Worm (Caenorhabditis elegans) whole organism, L3 larva: ENCODE measurements around the gene C15H7.3.
A peak's percentile ranks its signal among the peaks of the same experiment; 100 is the strongest.

Experiments used
- R02D3.7 ChIP-seq: fragments of 150-350 bp; optimal IDR thresholded peaks from 2 replicates; lab custom pipeline; 2014; ENCODE audit warnings: missing biosample characterization, missing genetic modification characterization
- ZK546.5 ChIP-seq: sonication (generic microtip); optimal IDR thresholded peaks from 2 replicates; lab custom pipeline; 2017; ENCODE audit warnings: missing biosample characterization, missing genetic modification characterization
- aly-2 ChIP-seq: fragments of 150-350 bp; optimal IDR thresholded peaks from 2 replicates; lab custom pipeline; 2014; ENCODE audit warnings: missing biosample characterization, missing genetic modification characterization
- ama-1 ChIP-seq: fragments of 150-350 bp; optimal IDR thresholded peaks from 2 replicates; lab custom pipeline; 2018
- ceh-16 ChIP-seq: sonication (generic microtip); optimal IDR thresholded peaks from 2 replicates; lab custom pipeline; 2017; ENCODE audit warnings: missing biosample characterization, missing genetic modification characterization
- ceh-28 ChIP-seq: fragments of 150-350 bp; optimal IDR thresholded peaks from 2 replicates; lab custom pipeline; 2014; ENCODE audit warnings: missing biosample characterization, missing genetic modification reagents, missing genetic modification characterization
- ceh-82 ChIP-seq: fragments of 150-350 bp; optimal IDR thresholded peaks from 2 replicates; lab custom pipeline; 2014; ENCODE audit warnings: missing biosample characterization, missing genetic modification characterization
- ceh-9 ChIP-seq: sonication (generic microtip); optimal IDR thresholded peaks from 2 replicates; lab custom pipeline; 2018; ENCODE audit warnings: missing biosample characterization, missing genetic modification characterization
- daf-12 ChIP-seq: fragments of 150-350 bp; optimal IDR thresholded peaks from 2 replicates; lab custom pipeline; 2014; ENCODE audit warnings: missing biosample characterization, missing genetic modification reagents, missing genetic modification characterization
- egl-27 ChIP-seq: sonication (generic microtip); optimal IDR thresholded peaks from 4 replicates; lab custom pipeline; 2017; ENCODE audit warnings: missing biosample characterization, missing genetic modification reagents, missing genetic modification characterization
- egl-5 ChIP-seq: fragments of 150-350 bp; optimal IDR thresholded peaks from 2 replicates; lab custom pipeline; 2017; ENCODE audit warnings: missing biosample characterization, missing genetic modification reagents, missing genetic modification characterization, inconsistent platforms
- elt-1 ChIP-seq: fragments of 150-350 bp; optimal IDR thresholded peaks from 2 replicates; lab custom pipeline; 2014; ENCODE audit warnings: missing biosample characterization, missing genetic modification characterization
- elt-2 ChIP-seq: sonication (generic microtip); optimal IDR thresholded peaks from 2 replicates; lab custom pipeline; 2016; ENCODE audit warnings: missing genetic modification reagents, mild to moderate bottlenecking, missing genetic modification characterization, missing compliant biosample characterization
- elt-3 ChIP-seq, 3 experiments: fragments of 150-350 bp in 1 of 3; sonication (generic microtip) in 2 of 3; optimal IDR thresholded peaks; 2 replicates in 2 of 3; 4 replicates in 1 of 3; lab custom pipeline; 2014 to 2017; ENCODE audit warnings: missing biosample characterization in 3 of 3, missing genetic modification characterization in 3 of 3
- eor-1 ChIP-seq, 2 experiments: fragments of 150-350 bp; optimal IDR thresholded peaks; 2 replicates each; lab custom pipeline; 2014 to 2018; ENCODE audit warnings: missing biosample characterization in 2 of 2, missing genetic modification characterization in 2 of 2
- fkh-10 ChIP-seq: sonication (generic microtip); optimal IDR thresholded peaks from 2 replicates; lab custom pipeline; 2017; ENCODE audit warnings: missing biosample characterization, missing genetic modification reagents, missing genetic modification characterization
- fkh-2 ChIP-seq: fragments of 150-350 bp; optimal IDR thresholded peaks from 2 replicates; lab custom pipeline; 2014; ENCODE audit warnings: missing biosample characterization, missing genetic modification reagents, missing genetic modification characterization
- fos-1 ChIP-seq: fragments of 150-350 bp; optimal IDR thresholded peaks from 2 replicates; lab custom pipeline; 2014; ENCODE audit warnings: missing biosample characterization, missing genetic modification characterization
- hmg-11 ChIP-seq: sonication (generic microtip); optimal IDR thresholded peaks from 2 replicates; lab custom pipeline; 2016; ENCODE audit warnings: missing genetic modification characterization, missing compliant biosample characterization
- jun-1 ChIP-seq: fragments of 150-350 bp; optimal IDR thresholded peaks from 2 replicates; lab custom pipeline; 2014; ENCODE audit warnings: missing biosample characterization, missing genetic modification reagents, missing genetic modification characterization
- lin-15B ChIP-seq: fragments of 150-350 bp; optimal IDR thresholded peaks from 2 replicates; lab custom pipeline; 2014; ENCODE audit warnings: missing biosample characterization, missing genetic modification characterization
- lin-39 ChIP-seq: fragments of 150-350 bp; optimal IDR thresholded peaks from 2 replicates; lab custom pipeline; 2018; ENCODE audit warnings: missing biosample characterization, missing genetic modification reagents, missing genetic modification characterization
- lsy-12 ChIP-seq: sonication (generic microtip); optimal IDR thresholded peaks from 2 replicates; lab custom pipeline; 2016; ENCODE audit warnings: mild to moderate bottlenecking, missing genetic modification characterization, missing compliant biosample characterization
- mdl-1 ChIP-seq: fragments of 150-350 bp; optimal IDR thresholded peaks from 2 replicates; lab custom pipeline; 2014; ENCODE audit warnings: missing biosample characterization, missing genetic modification characterization
- mml-1 ChIP-seq: fragments of 150-350 bp; sonication (generic microtip); optimal IDR thresholded peaks from 3 replicates; lab custom pipeline; 2014; ENCODE audit warnings: missing biosample characterization, missing genetic modification characterization
- nfya-1 ChIP-seq: sonication (generic microtip); optimal IDR thresholded peaks from 2 replicates; lab custom pipeline; 2017; ENCODE audit warnings: missing genetic modification characterization, mild to moderate bottlenecking, missing compliant biosample characterization, antibody characterized with exemption, moderate library complexity; ENCODE audit not compliant: insufficient read depth
- nhr-11 ChIP-seq: fragments of 150-350 bp; optimal IDR thresholded peaks from 2 replicates; lab custom pipeline; 2014; ENCODE audit warnings: missing biosample characterization, missing genetic modification characterization
- nhr-12 ChIP-seq: fragments of 150-350 bp; optimal IDR thresholded peaks from 2 replicates; lab custom pipeline; 2014; ENCODE audit warnings: missing biosample characterization, missing genetic modification characterization
- nhr-23 ChIP-seq: fragments of 150-350 bp; optimal IDR thresholded peaks from 2 replicates; lab custom pipeline; 2014; ENCODE audit warnings: missing biosample characterization, missing genetic modification reagents, missing genetic modification characterization
- nhr-237 ChIP-seq: fragments of 150-350 bp; optimal IDR thresholded peaks from 2 replicates; lab custom pipeline; 2014; ENCODE audit warnings: missing biosample characterization, missing genetic modification characterization
- nhr-25 ChIP-seq: sonication (generic microtip); optimal IDR thresholded peaks from 2 replicates; lab custom pipeline; 2017; ENCODE audit warnings: missing biosample characterization, missing genetic modification characterization
- nhr-28 ChIP-seq: fragments of 150-350 bp; optimal IDR thresholded peaks from 2 replicates; lab custom pipeline; 2014; ENCODE audit warnings: missing biosample characterization, missing genetic modification characterization
- nhr-43 ChIP-seq: sonication (generic microtip); optimal IDR thresholded peaks from 2 replicates; lab custom pipeline; 2016; ENCODE audit warnings: mild to moderate bottlenecking, missing genetic modification characterization, missing compliant biosample characterization; ENCODE audit not compliant: poor library complexity, severe bottlenecking
- nhr-67 ChIP-seq: fragments of 150-350 bp; optimal IDR thresholded peaks from 2 replicates; lab custom pipeline; 2014; ENCODE audit warnings: missing biosample characterization, missing genetic modification characterization
- nhr-76 ChIP-seq: fragments of 150-350 bp; sonication (generic microtip); optimal IDR thresholded peaks from 5 replicates; lab custom pipeline; 2014; ENCODE audit warnings: missing biosample characterization, missing genetic modification characterization
- nhr-77 ChIP-seq: fragments of 150-350 bp; optimal IDR thresholded peaks from 2 replicates; lab custom pipeline; 2014; ENCODE audit warnings: missing biosample characterization, missing genetic modification characterization
- pha-4 ChIP-seq: fragments of 150-350 bp; optimal IDR thresholded peaks from 2 replicates; lab custom pipeline; 2014; ENCODE audit warnings: missing biosample characterization, missing genetic modification reagents, missing genetic modification characterization
- pqm-1 ChIP-seq: fragments of 150-350 bp; optimal IDR thresholded peaks from 2 replicates; lab custom pipeline; 2017; ENCODE audit warnings: missing biosample characterization, missing genetic modification characterization, inconsistent platforms
- sea-2 ChIP-seq: fragments of 150-350 bp; sonication (generic microtip); optimal IDR thresholded peaks from 4 replicates; lab custom pipeline; 2014; ENCODE audit warnings: missing biosample characterization, missing genetic modification reagents, missing genetic modification characterization
- skn-1 ChIP-seq: fragments of 150-350 bp; optimal IDR thresholded peaks from 2 replicates; lab custom pipeline; 2014; ENCODE audit warnings: missing biosample characterization, missing genetic modification characterization
- snpc-4 ChIP-seq: fragments of 150-350 bp; optimal IDR thresholded peaks from 2 replicates; lab custom pipeline; 2014; ENCODE audit warnings: missing biosample characterization, missing genetic modification characterization
- tbx-2 ChIP-seq: sonication (generic microtip); optimal IDR thresholded peaks from 2 replicates; lab custom pipeline; 2016; ENCODE audit warnings: mild to moderate bottlenecking, missing genetic modification characterization, missing compliant biosample characterization
- unc-39 ChIP-seq: sonication (generic microtip); optimal IDR thresholded peaks from 4 replicates; lab custom pipeline; 2017; ENCODE audit warnings: missing biosample characterization, missing genetic modification characterization
- unc-62 ChIP-seq: fragments of 150-350 bp; sonication (generic microtip); optimal IDR thresholded peaks from 4 replicates; lab custom pipeline; 2014; ENCODE audit warnings: missing biosample characterization, missing genetic modification reagents, missing genetic modification characterization
- zag-1 ChIP-seq: fragments of 150-350 bp; optimal IDR thresholded peaks from 2 replicates; lab custom pipeline; 2014; ENCODE audit warnings: missing biosample characterization, missing genetic modification characterization
- ztf-11 ChIP-seq: fragments of 150-350 bp; optimal IDR thresholded peaks from 2 replicates; lab custom pipeline; 2014; ENCODE audit warnings: missing biosample characterization, missing genetic modification characterization
- ztf-4 ChIP-seq: fragments of 150-350 bp; optimal IDR thresholded peaks from 2 replicates; lab custom pipeline; 2014; ENCODE audit warnings: missing biosample characterization, missing genetic modification characterization

C15H7.3 gene

DNA sequence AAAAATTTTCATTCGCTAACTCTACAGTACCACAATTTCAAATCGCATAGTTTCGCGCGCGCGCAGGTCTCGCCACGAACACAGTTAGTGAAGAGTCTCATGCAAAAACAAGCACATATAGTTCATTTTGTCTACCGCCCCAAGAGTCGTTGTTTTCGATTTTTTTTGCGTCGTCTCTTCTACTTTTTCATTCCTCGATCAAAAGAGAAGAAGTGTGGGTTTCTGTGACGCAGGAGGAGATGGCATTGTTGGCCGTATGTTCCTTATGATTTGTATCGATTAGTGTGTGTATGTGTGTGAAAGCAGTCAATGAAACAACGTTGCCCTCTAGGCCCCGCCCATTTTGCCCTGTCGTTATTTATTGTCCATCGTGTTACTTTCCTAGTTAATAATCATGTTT is 46.1 kb upstream of the C15H7.3 start:
- TF ChIP-seq ztf-11 (tag; lab: Kevin White, UChicago) (no peak), hmg-11 (no peak), ama-1 (lab: Kevin White, UChicago) (peak; percentile 41), elt-2 (tag; lab: Kevin White, UChicago) (no peak), nhr-25 (peak; percentile 29), eor-1 (tag; optimal IDR thresholded peaks at IDR 0.05; lab: Kevin White, UChicago) (no peak), nfya-1 (peak; percentile 23), nhr-12 (tag; lab: Kevin White, UChicago) (no peak), nhr-237 (tag; lab: Kevin White, UChicago) (no peak), lin-15B (tag; lab: Kevin White, UChicago) (no peak), mdl-1 (tag; lab: Kevin White, UChicago) (no peak), fos-1 (tag; lab: Kevin White, UChicago) (no peak), nhr-76 (tag; lab: Kevin White, UChicago) (no peak), nhr-43 (no peak)

DNA sequence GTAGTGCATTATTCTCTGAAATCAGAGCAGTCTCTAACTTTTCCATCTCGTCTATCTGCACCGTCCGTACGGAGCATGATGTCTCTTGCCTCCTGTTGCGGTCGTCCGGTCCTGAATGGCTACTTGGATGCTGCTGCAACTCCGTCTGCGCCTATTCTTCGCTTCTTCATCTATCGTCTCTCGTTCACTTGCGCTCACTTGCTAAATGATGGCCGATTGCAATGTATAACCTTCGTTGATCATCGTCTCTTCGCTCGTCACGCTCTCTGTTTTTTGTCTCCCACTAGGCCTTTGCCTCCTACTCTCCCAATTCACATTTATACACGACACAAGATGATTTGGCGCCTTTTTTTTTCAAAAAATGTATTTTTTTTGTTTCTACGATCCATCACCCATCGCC is 45.6 kb upstream of the C15H7.3 start:
- TF ChIP-seq daf-12 (tag; lab: Kevin White, UChicago) (no peak), lin-15B (tag; lab: Kevin White, UChicago) (peak; percentile 74), nhr-23 (tag; lab: Kevin White, UChicago) (peak; percentile 37), nhr-77 (tag; lab: Kevin White, UChicago) (no peak), ceh-16 (tag; lab: Kevin White, UChicago) (no peak), lin-39 (tag; lab: Kevin White, UChicago) (peak; percentile 93), nhr-28 (tag; lab: Kevin White, UChicago) (no peak), mdl-1 (tag; lab: Kevin White, UChicago) (no peak), tbx-2 (tag; lab: Kevin White, UChicago) (peak; percentile 18), ama-1 (lab: Kevin White, UChicago) (peak; percentile 12), nfya-1 (peak; percentile 89), nhr-76 (tag; lab: Kevin White, UChicago) (no peak), elt-2 (tag; lab: Kevin White, UChicago) (peak; percentile 23), unc-39 (no peak), eor-1 (tag; optimal IDR thresholded peaks at IDR 0.05; lab: Kevin White, UChicago) (no peak), unc-62 (GFP tag; lab: Kevin White, UChicago) (no peak), pqm-1 (tag; lab: Kevin White, UChicago) (peak; percentile 45), fos-1 (tag; lab: Kevin White, UChicago) (no peak), ZK546.5 (tag; lab: Kevin White, UChicago) (no peak), fkh-10 (no peak), ceh-82 (tag; lab: Kevin White, UChicago) (no peak), fkh-2 (tag; lab: Kevin White, UChicago) (no peak), mml-1 (tag; lab: Kevin White, UChicago) (no peak), ceh-9 (tag; lab: Kevin White, UChicago) (no peak), nhr-67 (tag; lab: Kevin White, UChicago) (no peak), nhr-12 (tag; lab: Kevin White, UChicago) (no peak), hmg-11 (peak; percentile 75), jun-1 (tag; lab: Kevin White, UChicago) (peak; percentile 1), elt-1 (tag; lab: Kevin White, UChicago) (peak; percentile 21), pha-4 (tag; lab: Kevin White, UChicago) (peak; percentile 56), elt-3 (tag; optimal IDR thresholded peaks at IDR 0.05; lab: Kevin White, UChicago) (no peak), skn-1 (tag; lab: Kevin White, UChicago) (peak; percentile 42), ceh-28 (tag; lab: Kevin White, UChicago) (no peak), zag-1 (tag; lab: Kevin White, UChicago) (no peak), sea-2 (no peak), egl-27 (tag; lab: Kevin White, UChicago) (no peak), nhr-237 (tag; lab: Kevin White, UChicago) (no peak), nhr-43 (peak; percentile 10), nhr-25 (peak; percentile 14), ztf-11 (tag; lab: Kevin White, UChicago) (no peak), lsy-12 (tag; lab: Kevin White, UChicago) (no peak), R02D3.7 (tag; lab: Kevin White, UChicago) (no peak), aly-2 (tag; lab: Kevin White, UChicago) (no peak), ztf-4 (tag; lab: Kevin White, UChicago) (no peak), nhr-11 (no peak), snpc-4 (tag; lab: Kevin White, UChicago) (peak; percentile 59), egl-5 (no peak)
